Worm (Caenorhabditis elegans) whole organism, L4/young adult: Measurements from ENCODE around the gene cul-2.

ENCODE experiments used
- W03F9.2 ChIP-seq: fragments of 150-350 bp; optimal IDR thresholded peaks from 2 replicates; lab custom pipeline; 2014; ENCODE audit warnings: missing biosample characterization, missing genetic modification characterization
- dao-5 ChIP-seq: sonication (generic microtip); optimal IDR thresholded peaks from 2 replicates; lab custom pipeline; 2016; ENCODE audit warnings: missing genotype, missing genetic modification characterization, moderate library complexity, missing compliant biosample characterization
- him-1 ChIP-seq: sonication (generic microtip); optimal IDR thresholded peaks from 2 replicates; lab custom pipeline; 2016; ENCODE audit warnings: missing genotype, missing genetic modification reagents, missing genetic modification characterization, missing compliant biosample characterization

DNA sequence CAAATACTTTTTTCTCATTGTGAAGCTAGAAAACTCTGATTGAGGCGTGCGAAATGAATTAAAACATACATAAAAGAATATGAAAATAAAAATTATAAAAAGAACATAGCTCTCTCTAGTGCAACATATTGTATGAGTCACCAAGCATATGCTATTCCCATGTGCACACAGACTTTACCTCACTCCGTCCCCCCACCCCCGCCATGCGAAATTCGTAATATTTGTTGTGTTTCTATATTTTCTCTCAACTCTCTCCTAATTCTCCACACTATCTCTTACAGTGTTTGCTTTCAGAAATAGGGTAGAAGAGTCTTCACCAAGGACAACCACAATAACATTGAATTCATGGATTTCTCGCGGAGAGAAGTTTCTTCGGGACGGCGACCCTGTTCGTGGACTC lies 45.6 kb downstream of the cul-2 start:
- TF ChIP-seq dao-5 (tag; lab: Kevin White, UChicago) (no peak), W03F9.2 (no peak), him-1 (no peak)
